Fruit fly (Drosophila melanogaster) whole organism, prepupa: ENCODE measurements around the gene CG11726.

Experiments
- CG10631 ChIP-seq: fragments of 200-800 bp; sonication (Bioruptor generic); optimal IDR thresholded peaks from 2 replicates; lab custom pipeline; 2016; ENCODE audit warnings: missing biosample characterization, missing genetic modification characterization
- CG10669 ChIP-seq: fragments of 200-800 bp; sonication (Bioruptor generic); optimal IDR thresholded peaks from 3 replicates; lab custom pipeline; 2018; ENCODE audit warnings: missing biosample characterization, mild to moderate bottlenecking, missing genetic modification characterization, moderate library complexity
- CG11902 ChIP-seq: fragments of 200-800 bp; sonication (Bioruptor generic); optimal IDR thresholded peaks from 3 replicates; lab custom pipeline; 2016; ENCODE audit warnings: missing biosample characterization, missing genetic modification characterization
- CG15336 ChIP-seq: fragments of 200-800 bp; sonication (Bioruptor generic); IDR thresholded peaks from 2 replicates; pipeline ENCODE4 v1.3.6; 2022; ENCODE audit warnings: missing biosample characterization, missing genetic modification characterization
- CG1621 ChIP-seq: fragments of 200-800 bp; sonication (Bioruptor generic); optimal IDR thresholded peaks from 3 replicates; lab custom pipeline; 2018; ENCODE audit warnings: missing biosample characterization, mild to moderate bottlenecking, missing genetic modification characterization
- CG3032 ChIP-seq: fragments of 200-800 bp; optimal IDR thresholded peaks from 2 replicates; lab custom pipeline; 2019; ENCODE audit warnings: missing biosample characterization, mild to moderate bottlenecking, missing genetic modification characterization, moderate library complexity
- CG32006 ChIP-seq: fragments of 200-800 bp; sonication (Bioruptor generic); optimal IDR thresholded peaks from 3 replicates; lab custom pipeline; 2017; ENCODE audit warnings: missing biosample characterization, mild to moderate bottlenecking, missing genetic modification characterization
- CG34406 ChIP-seq: fragments of 200-800 bp; sonication (Bioruptor generic); optimal IDR thresholded peaks from 3 replicates; lab custom pipeline; 2016; ENCODE audit warnings: missing biosample characterization, missing genetic modification characterization
- CG3919 ChIP-seq: fragments of 200-800 bp; sonication (Bioruptor generic); optimal IDR thresholded peaks from 3 replicates; lab custom pipeline; 2016; ENCODE audit warnings: missing biosample characterization, missing genetic modification characterization
- CG4318 ChIP-seq: fragments of 200-800 bp; sonication (Bioruptor generic); optimal IDR thresholded peaks from 3 replicates; lab custom pipeline; 2017; ENCODE audit warnings: missing biosample characterization, mild to moderate bottlenecking, missing genetic modification characterization
- CG6163 ChIP-seq: fragments of 200-800 bp; sonication (Bioruptor generic); IDR thresholded peaks from 3 replicates; pipeline ENCODE4 v1.3.6; 2022; ENCODE audit warnings: missing biosample characterization, missing genetic modification characterization
- CG6276 ChIP-seq: fragments of 200-800 bp; sonication (Bioruptor generic); optimal IDR thresholded peaks from 2 replicates; lab custom pipeline; 2017; ENCODE audit warnings: missing biosample characterization, mild to moderate bottlenecking, missing genetic modification characterization
- CG6808 ChIP-seq: fragments of 200-800 bp; sonication (Bioruptor generic); optimal IDR thresholded peaks from 3 replicates; lab custom pipeline; 2017; ENCODE audit warnings: missing biosample characterization, missing genetic modification characterization, mild to moderate bottlenecking, moderate library complexity, missing genetic modification reagents
- CG6854 ChIP-seq: fragments of 200-800 bp; sonication (Bioruptor generic); optimal IDR thresholded peaks from 2 replicates; lab custom pipeline; 2017; ENCODE audit warnings: missing biosample characterization, mild to moderate bottlenecking, missing genetic modification characterization
- CG7368 ChIP-seq: fragments of 200-800 bp; sonication (Bioruptor generic); optimal IDR thresholded peaks from 3 replicates; lab custom pipeline; 2016; ENCODE audit warnings: missing biosample characterization, missing genetic modification characterization
- CG8319 ChIP-seq: fragments of 200-800 bp; sonication (Bioruptor generic); optimal IDR thresholded peaks from 3 replicates; lab custom pipeline; 2016; ENCODE audit warnings: missing biosample characterization, missing genetic modification characterization
- CG8632 ChIP-seq: fragments of 200-800 bp; sonication (Bioruptor generic); optimal IDR thresholded peaks from 3 replicates; lab custom pipeline; 2016; ENCODE audit warnings: missing biosample characterization, missing genetic modification characterization
- Eip75B ChIP-seq: fragments of 200-800 bp; sonication (Bioruptor generic); optimal IDR thresholded peaks from 3 replicates; lab custom pipeline; 2016; ENCODE audit warnings: missing biosample characterization, missing genetic modification characterization
- Eip78C ChIP-seq: fragments of 200-800 bp; sonication (Bioruptor generic); peaks from one replicate; lab custom pipeline; 2016; ENCODE audit warnings: missing biosample characterization, missing genetic modification characterization
- Ets96B ChIP-seq: fragments of 200-800 bp; optimal IDR thresholded peaks from 2 replicates; lab custom pipeline; 2019; ENCODE audit warnings: missing biosample characterization, mild to moderate bottlenecking, missing genetic modification characterization, moderate library complexity
- Hr38 ChIP-seq: sonication (Bioruptor generic); optimal IDR thresholded peaks from 2 replicates; lab custom pipeline; 2016; ENCODE audit warnings: missing biosample characterization, missing genetic modification characterization
- Hr39 ChIP-seq: fragments of 200-800 bp; sonication (Bioruptor generic); optimal IDR thresholded peaks from 2 replicates; lab custom pipeline; 2016; ENCODE audit warnings: missing biosample characterization, missing genetic modification characterization
- OdsH ChIP-seq: fragments of 200-800 bp; sonication (Bioruptor generic); optimal IDR thresholded peaks from 3 replicates; lab custom pipeline; 2016; ENCODE audit warnings: missing biosample characterization, missing genetic modification characterization
- Sox14 ChIP-seq: fragments of 200-800 bp; sonication (Bioruptor generic); optimal IDR thresholded peaks from 3 replicates; lab custom pipeline; 2016; ENCODE audit warnings: missing biosample characterization, missing genetic modification characterization
- Sox15 ChIP-seq: fragments of 200-800 bp; sonication (Bioruptor generic); optimal IDR thresholded peaks from 3 replicates; lab custom pipeline; 2016; ENCODE audit warnings: missing biosample characterization, missing genetic modification characterization
- achi ChIP-seq: fragments of 200-800 bp; sonication (Bioruptor generic); optimal IDR thresholded peaks from 3 replicates; lab custom pipeline; 2016; ENCODE audit warnings: missing biosample characterization, missing genetic modification characterization
- cyc ChIP-seq: fragments of 200-800 bp; sonication (Bioruptor generic); optimal IDR thresholded peaks from 3 replicates; lab custom pipeline; 2016; ENCODE audit warnings: missing biosample characterization, missing genetic modification characterization
- dsx ChIP-seq: fragments of 200-800 bp; optimal IDR thresholded peaks from 3 replicates; lab custom pipeline; 2019; ENCODE audit warnings: missing biosample characterization, mild to moderate bottlenecking, missing genetic modification characterization, moderate library complexity; ENCODE audit not compliant: poor library complexity, severe bottlenecking
- eg ChIP-seq: fragments of 200-800 bp; sonication (Bioruptor generic); IDR thresholded peaks from 3 replicates; pipeline ENCODE4 v1.3.6; 2022; ENCODE audit warnings: missing biosample characterization, missing genetic modification characterization
- esn ChIP-seq: fragments of 200-800 bp; sonication (Bioruptor generic); optimal IDR thresholded peaks from 2 replicates; lab custom pipeline; 2016; ENCODE audit warnings: missing biosample characterization, mild to moderate bottlenecking, missing genetic modification characterization, moderate library complexity
- fd85E ChIP-seq: fragments of 200-800 bp; sonication (Bioruptor generic); optimal IDR thresholded peaks from 3 replicates; lab custom pipeline; 2016; ENCODE audit warnings: missing biosample characterization, missing genetic modification characterization
- fkh ChIP-seq: fragments of 200-800 bp; sonication (Bioruptor generic); optimal IDR thresholded peaks from 3 replicates; lab custom pipeline; 2017; ENCODE audit warnings: missing biosample characterization, mild to moderate bottlenecking, missing genetic modification characterization, moderate library complexity
- lz ChIP-seq: fragments of 200-800 bp; sonication (Bioruptor generic); optimal IDR thresholded peaks from 3 replicates; lab custom pipeline; 2016; ENCODE audit warnings: missing biosample characterization, missing genetic modification characterization
- net ChIP-seq: fragments of 200-800 bp; sonication (Bioruptor generic); optimal IDR thresholded peaks from 3 replicates; lab custom pipeline; 2016; ENCODE audit warnings: missing biosample characterization, missing genetic modification characterization
- salr ChIP-seq, 2 experiments: fragments of 200-800 bp; sonication (Bioruptor generic); optimal IDR thresholded peaks; 3 replicates each; lab custom pipeline; 2016 to 2018; ENCODE audit warnings: missing biosample characterization in 2 of 2, missing genetic modification characterization in 2 of 2, mild to moderate bottlenecking in 1 of 2
- ss ChIP-seq, 2 experiments: fragments of 200-800 bp; sonication (Bioruptor generic); optimal IDR thresholded peaks; 2 replicates in 1 of 2; 3 replicates in 1 of 2; lab custom pipeline; 2017 to 2018; ENCODE audit warnings: mild to moderate bottlenecking in 2 of 2, missing biosample characterization in 2 of 2, missing genetic modification characterization in 2 of 2, moderate library complexity in 1 of 2
- svp ChIP-seq: fragments of 200-800 bp; sonication (Bioruptor generic); peaks from one replicate; lab custom pipeline; 2016; ENCODE audit warnings: missing biosample characterization, missing genetic modification characterization
- topi ChIP-seq: fragments of 200-800 bp; sonication (Bioruptor generic); optimal IDR thresholded peaks from 3 replicates; lab custom pipeline; 2016; ENCODE audit warnings: missing biosample characterization, missing genetic modification characterization
- vri ChIP-seq: fragments of 200-800 bp; sonication (Bioruptor generic); optimal IDR thresholded peaks from 3 replicates; lab custom pipeline; 2016; ENCODE audit warnings: missing biosample characterization, mild to moderate bottlenecking, missing genetic modification characterization

Gene CG11726

dm6 chr3L:11388964-11389625 is 5.4 kb upstream of the CG11726 start (continued):
- TF ChIP-seq CG1621 = peak; percentile 46
- no peak for TF ChIP-seq fkh (GFP tag; lab: Kevin White, UChicago)
- TF ChIP-seq CG11902 = peak; percentile 31
- TF ChIP-seq CG6854 = peak; percentile 53
- TF ChIP-seq CG8319 (GFP tag; lab: Kevin White, UChicago) = peak; percentile 3
- peak; percentile 76 for TF ChIP-seq CG3919
- peak; percentile 53 for TF ChIP-seq vri (GFP tag; lab: Kevin White, UChicago)
- peak; percentile 83 for TF ChIP-seq esn (GFP tag; lab: Kevin White, UChicago)
- TF ChIP-seq salr (GFP tag; optimal IDR thresholded peaks at IDR 0.05; lab: Kevin White, UChicago) = peak in 1 of 2 experiments; percentile 62

DNA sequence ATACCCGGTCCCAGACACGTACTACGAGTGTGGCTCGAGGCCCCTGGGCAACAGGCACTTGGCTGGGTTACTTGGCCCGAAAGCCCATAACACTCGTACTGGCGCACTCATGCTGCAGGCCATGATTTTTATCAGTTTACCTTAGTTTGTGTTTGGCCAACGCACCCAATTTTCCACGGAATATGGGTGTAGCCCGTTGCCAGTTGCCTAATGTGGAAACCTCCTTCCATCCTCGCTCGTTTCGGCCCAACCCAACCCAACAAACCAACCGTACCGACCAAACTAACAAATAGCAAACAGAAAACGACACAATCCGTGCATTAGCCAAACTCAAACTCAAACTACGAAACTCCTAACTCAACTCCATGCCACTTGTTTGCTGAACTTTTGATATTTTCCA is 684 bp upstream of the CG11726 start:
- TF ChIP-seq CG3032 (tag; lab: Kevin White, UChicago) (no peak), CG8632 (GFP tag; lab: Kevin White, UChicago) (no peak), CG6163 (GFP tag; lab: Robert Waterston, UW) (0 out of 3 replicates have a peak, but pooled peaks have one; percentile 45), topi (GFP tag; lab: Kevin White, UChicago) (no peak)

- TF ChIP-seq Hr39 (GFP tag; lab: Kevin White, UChicago) (no peak), CG6163 (GFP tag; lab: Robert Waterston, UW) (no peak), vri (GFP tag; lab: Kevin White, UChicago) (no peak), Eip78C (GFP tag; lab: Kevin White, UChicago) (peak; percentile 50), CG15336 (GFP tag; lab: Robert Waterston, UW) (no peak), CG4318 (GFP tag; lab: Kevin White, UChicago) (no peak), achi (GFP tag; lab: Kevin White, UChicago) (peak; percentile 0), CG10669 (GFP tag; lab: Kevin White, UChicago) (no peak), CG10631 (GFP tag; lab: Kevin White, UChicago) (no peak), svp (peak; percentile 51), Sox15 (no peak)
Measured at dm6 chr3L:11397093-11397592, 2.7 kb downstream of the CG11726 start, which contains the start of gene CG44362. Gene CG44362 (plus strand): TSS chr3L:11397542.

DNA sequence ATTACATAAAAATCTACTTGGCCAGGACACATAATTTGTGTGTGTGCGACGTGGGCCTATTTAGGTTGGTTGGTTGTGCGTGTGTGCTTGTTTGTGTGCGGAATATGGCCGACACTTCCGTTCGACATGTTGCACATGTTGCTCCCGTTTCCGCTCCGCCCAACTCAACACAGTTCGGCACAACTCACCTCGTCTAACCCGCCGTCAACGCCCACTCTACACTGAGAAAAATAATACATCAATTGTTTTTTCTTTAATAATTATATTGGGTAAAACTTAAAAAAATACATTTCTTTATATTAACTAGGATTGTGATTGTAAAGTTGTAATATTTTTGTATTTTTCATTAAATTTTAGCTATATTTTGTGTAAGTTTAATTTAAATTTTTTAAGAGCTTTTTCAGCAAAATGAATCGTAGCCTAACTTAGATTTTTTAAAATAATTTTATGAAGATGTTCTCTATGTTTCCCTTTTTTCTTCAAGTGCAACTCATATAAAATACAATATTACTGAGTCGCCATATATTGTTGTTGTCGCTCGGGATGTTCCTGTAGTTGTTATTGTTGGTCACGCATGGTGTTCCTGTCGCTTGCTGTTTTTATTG is 4.1 kb downstream of the CG11726 start:
- TF ChIP-seq CG10669 (GFP tag; lab: Kevin White, UChicago) (no peak), Sox14 (GFP tag; lab: Kevin White, UChicago) (no peak), ss (GFP tag; optimal IDR thresholded peaks at IDR 0.05; lab: Kevin White, UChicago) (peak in 1 of 2 experiments; percentile 28), CG10631 (GFP tag; lab: Kevin White, UChicago) (peak; percentile 11), CG3032 (tag; lab: Kevin White, UChicago) (peak; percentile 14), Sox15 (no peak), CG6163 (GFP tag; lab: Robert Waterston, UW) (no peak), CG32006 (peak; percentile 31), CG6276 (GFP tag; lab: Kevin White, UChicago) (no peak), net (GFP tag; lab: Kevin White, UChicago) (no peak), vri (GFP tag; lab: Kevin White, UChicago) (no peak), Hr39 (GFP tag; lab: Kevin White, UChicago) (no peak), CG8632 (GFP tag; lab: Kevin White, UChicago) (no peak), eg (GFP tag; lab: Robert Waterston, UW) (0 out of 3 replicates have a peak, but pooled peaks have one; percentile 29), CG15336 (GFP tag; lab: Robert Waterston, UW) (no peak), lz (no peak), CG11902 (no peak), CG7368 (GFP tag; lab: Kevin White, UChicago) (no peak), cyc (no peak), fd85E (GFP tag; lab: Kevin White, UChicago) (no peak), dsx (GFP tag; lab: Kevin White, UChicago) (peak; percentile 59), esn (GFP tag; lab: Kevin White, UChicago) (peak; percentile 12), Eip78C (GFP tag; lab: Kevin White, UChicago) (peak; percentile 68), svp (peak; percentile 48), Eip75B (GFP tag; lab: Kevin White, UChicago) (peak; percentile 8), Hr38 (GFP tag; lab: Kevin White, UChicago) (no peak), Ets96B (tag; lab: Kevin White, UChicago) (peak; percentile 32), CG34406 (GFP tag; lab: Kevin White, UChicago) (peak; percentile 4), achi (GFP tag; lab: Kevin White, UChicago) (peak; percentile 24), OdsH (GFP tag; lab: Kevin White, UChicago) (no peak), CG6808 (GFP tag; lab: Kevin White, UChicago) (peak; percentile 8), CG6854 (no peak)
- TF ChIP-seq, all 60 proteins: peak for 14
